Worm (Caenorhabditis elegans) whole organism, L4 larva: ENCODE data around the gene kle-2.

Experiments used
- D1046.2 ChIP-seq: fragments of 200-800 bp; sonication (Bioruptor generic); IDR thresholded peaks from 2 replicates; pipeline ENCODE4 v1.3.6; 2022; ENCODE audit warnings: missing genetic modification characterization, missing compliant biosample characterization
- R02D3.7 ChIP-seq: fragments of 150-350 bp; sonication (generic microtip); optimal IDR thresholded peaks from 3 replicates; lab custom pipeline; 2014; ENCODE audit warnings: missing biosample characterization, missing genetic modification characterization
- Y48G9A.11 ChIP-seq: fragments of 200-800 bp; sonication (Bioruptor generic); IDR thresholded peaks from 2 replicates; pipeline ENCODE4 v1.3.6; 2022; ENCODE audit warnings: missing genetic modification reagents, missing genetic modification characterization, missing compliant biosample characterization
- ZK546.5 ChIP-seq, 2 experiments: sonication (generic microtip); optimal IDR thresholded peaks; 2 replicates each; lab custom pipeline; 2017; ENCODE audit warnings: missing biosample characterization in 2 of 2, missing genetic modification characterization in 2 of 2
- aha-1 ChIP-seq: fragments of 150-350 bp; peaks from one replicate; lab custom pipeline; 2014; ENCODE audit warnings: missing biosample characterization, missing genetic modification characterization
- ama-1 ChIP-seq: fragments of 150-350 bp; optimal IDR thresholded peaks from 2 replicates; lab custom pipeline; 2014; ENCODE audit warnings: inconsistent platforms, mixed read lengths
- ceh-44 ChIP-seq: fragments of 200-800 bp; sonication (Bioruptor generic); IDR thresholded peaks from 2 replicates; pipeline ENCODE4 v1.3.6; 2022; ENCODE audit warnings: missing genetic modification reagents, missing genetic modification characterization, missing compliant biosample characterization
- daf-8 ChIP-seq: fragments of 200-800 bp; sonication (Bioruptor generic); IDR thresholded peaks from 2 replicates; pipeline ENCODE4 v1.3.6; 2022; ENCODE audit warnings: missing genetic modification characterization, missing compliant biosample characterization
- dmd-6 ChIP-seq: fragments of 200-800 bp; sonication (Bioruptor generic); IDR thresholded peaks from 2 replicates; pipeline ENCODE4 v1.3.6; 2022; ENCODE audit warnings: missing genetic modification reagents, missing genetic modification characterization, missing compliant biosample characterization
- dmd-8 ChIP-seq: fragments of 200-800 bp; sonication (Bioruptor generic); IDR thresholded peaks from 2 replicates; pipeline ENCODE4 v1.3.6; 2022; ENCODE audit warnings: missing genetic modification characterization, missing compliant biosample characterization
- dpl-1 ChIP-seq: fragments of 150-350 bp; optimal IDR thresholded peaks from 2 replicates; lab custom pipeline; 2014; ENCODE audit warnings: missing biosample characterization, missing genetic modification reagents, missing genetic modification characterization
- egl-27 ChIP-seq: sonication (generic microtip); optimal IDR thresholded peaks from 3 replicates; lab custom pipeline; 2017; ENCODE audit warnings: missing biosample characterization, missing genetic modification reagents, missing genetic modification characterization
- egl-43 ChIP-seq: fragments of 200-800 bp; sonication (Bioruptor generic); IDR thresholded peaks from 2 replicates; pipeline ENCODE4 v1.3.6; 2022; ENCODE audit warnings: missing genetic modification reagents, missing genetic modification characterization, missing compliant biosample characterization
- hif-1 ChIP-seq, 2 experiments: sonication (generic microtip); optimal IDR thresholded peaks; 2 replicates each; lab custom pipeline; 2016 to 2017; ENCODE audit warnings: missing compliant biosample characterization in 2 of 2, missing genetic modification characterization in 2 of 2, missing genetic modification reagents in 2 of 2, missing genotype in 2 of 2, mild to moderate bottlenecking in 1 of 2
- hlh-30 ChIP-seq: sonication (generic microtip); optimal IDR thresholded peaks from 2 replicates; lab custom pipeline; 2017; ENCODE audit warnings: antibody characterized with exemption, mild to moderate bottlenecking, missing genetic modification characterization, missing compliant biosample characterization; ENCODE audit not compliant: insufficient read depth
- lim-7 ChIP-seq: fragments of 200-800 bp; sonication (Bioruptor generic); IDR thresholded peaks from 2 replicates; pipeline ENCODE4 v1.3.6; 2022; ENCODE audit warnings: missing genetic modification characterization, missing compliant biosample characterization
- lin-1 ChIP-seq: fragments of 200-800 bp; sonication (Bioruptor generic); IDR thresholded peaks from 2 replicates; pipeline ENCODE4 v1.3.6; 2022; ENCODE audit warnings: missing genetic modification reagents, missing genetic modification characterization, missing compliant biosample characterization
- lir-3 ChIP-seq: sonication (generic microtip); optimal IDR thresholded peaks from 2 replicates; lab custom pipeline; 2016; ENCODE audit warnings: mild to moderate bottlenecking, missing genetic modification characterization, missing compliant biosample characterization
- lsy-2 ChIP-seq, 2 experiments: fragments of 150-350 bp in 1 of 2; sonication (generic microtip) in 1 of 2; optimal IDR thresholded peaks; 2 replicates each; lab custom pipeline; 2014 to 2017; ENCODE audit warnings: missing biosample characterization in 2 of 2, missing genetic modification characterization in 2 of 2
- madf-5 ChIP-seq, 2 experiments: fragments of 200-800 bp; sonication (Bioruptor generic); IDR thresholded peaks; 2 replicates each; pipeline ENCODE4 v1.3.6; 2022; ENCODE audit warnings: missing compliant biosample characterization in 2 of 2, missing genetic modification characterization in 2 of 2
- mxl-2 ChIP-seq: fragments of 200-800 bp; sonication (Bioruptor generic); conservative IDR thresholded peaks from 2 replicates; pipeline ENCODE4 v1.3.6; 2022; ENCODE audit warnings: missing genetic modification reagents, missing genetic modification characterization, missing compliant biosample characterization
- mxl-3 ChIP-seq: fragments of 200-800 bp; sonication (Bioruptor generic); optimal IDR thresholded peaks from 2 replicates; lab custom pipeline; 2018; ENCODE audit warnings: mild to moderate bottlenecking, missing genetic modification characterization, missing compliant biosample characterization
- nhr-41 ChIP-seq: fragments of 200-800 bp; sonication (Bioruptor generic); IDR thresholded peaks from 2 replicates; pipeline ENCODE4 v1.3.6; 2022; ENCODE audit warnings: missing genetic modification reagents, missing genetic modification characterization, missing compliant biosample characterization
- pqm-1 ChIP-seq: sonication (generic microtip); optimal IDR thresholded peaks from 2 replicates; lab custom pipeline; 2017; ENCODE audit warnings: missing biosample characterization, missing genetic modification characterization
- set-16 ChIP-seq: fragments of 200-800 bp; sonication (Bioruptor generic); IDR thresholded peaks from 2 replicates; pipeline ENCODE4 v1.3.6; 2022; ENCODE audit warnings: missing genetic modification reagents, missing genetic modification characterization, missing compliant biosample characterization
- snpc-1.2 ChIP-seq: fragments of 200-800 bp; sonication (Bioruptor generic); IDR thresholded peaks from 2 replicates; pipeline ENCODE4 v1.3.6; 2022; ENCODE audit warnings: missing genetic modification reagents, missing genetic modification characterization, missing compliant biosample characterization
- spr-3 ChIP-seq: fragments of 200-800 bp; sonication (Bioruptor generic); optimal IDR thresholded peaks from 2 replicates; lab custom pipeline; 2018; ENCODE audit warnings: mild to moderate bottlenecking, missing genetic modification characterization, missing compliant biosample characterization
- vab-7 ChIP-seq: fragments of 200-800 bp; sonication (Bioruptor generic); IDR thresholded peaks from 2 replicates; pipeline ENCODE4 v1.3.6; 2022; ENCODE audit warnings: missing genetic modification reagents, missing genetic modification characterization, missing compliant biosample characterization
- zag-1 ChIP-seq: fragments of 150-350 bp; optimal IDR thresholded peaks from 2 replicates; lab custom pipeline; 2014; ENCODE audit warnings: missing biosample characterization, missing genetic modification characterization

kle-2 gene

DNA sequence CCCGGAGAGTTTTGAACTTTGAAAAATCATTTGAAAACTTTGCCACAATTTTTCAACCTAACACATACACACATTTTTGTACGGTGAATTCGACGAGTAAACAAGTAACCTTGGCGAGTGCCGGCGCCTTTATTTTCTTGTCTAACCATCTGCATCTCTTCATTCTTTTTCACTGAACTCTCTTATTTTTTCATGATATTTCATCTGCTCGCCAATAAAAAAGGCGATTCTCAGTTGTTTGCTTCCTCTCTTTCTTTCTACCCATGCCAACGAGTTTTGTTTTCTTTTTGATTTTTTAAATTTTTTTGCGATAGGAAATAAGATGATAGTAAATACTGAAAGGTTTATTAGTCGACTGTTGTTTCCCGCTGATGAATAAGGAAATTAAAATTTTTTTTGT lies 37.2 kb downstream of the kle-2 start (continued):
- TF ChIP-seq egl-27 (tag; lab: Kevin White, UChicago) (no peak), hif-1 (tag; optimal IDR thresholded peaks at IDR 0.05; lab: Kevin White, UChicago) (no peak), vab-7 (GFP tag; lab: Robert Waterston, UW) (no peak), madf-5 (GFP tag; IDR thresholded peaks at IDR 0.05; lab: Robert Waterston, UW) (no peak), lin-1 (no peak), ZK546.5 (tag; optimal IDR thresholded peaks at IDR 0.05; lab: Kevin White, UChicago) (no peak), nhr-41 (GFP tag; lab: Robert Waterston, UW) (no peak)

DNA sequence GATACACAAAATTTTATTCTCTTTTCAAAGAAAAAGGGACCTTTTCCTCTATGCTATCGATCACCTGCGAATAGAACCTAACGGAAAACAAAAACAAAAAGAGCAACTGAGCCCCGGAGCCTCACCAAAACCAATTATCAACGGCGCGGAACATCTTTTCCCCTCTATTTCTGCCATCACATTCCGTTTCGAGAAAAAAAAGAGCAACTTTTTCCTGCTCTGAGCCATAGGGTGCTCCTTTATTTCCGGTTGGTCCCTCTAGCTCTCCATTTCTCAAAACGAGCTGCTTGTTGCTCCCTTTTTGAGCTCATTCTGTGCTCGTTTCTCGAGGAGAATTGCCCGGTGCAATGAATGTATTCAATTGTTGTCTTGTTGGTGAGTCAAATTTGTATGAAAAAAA lies 38.1 kb downstream of the kle-2 start, which contains the start of gene clp-1:
Gene clp-1, plus strand, starts transcription at position 301 of the 400 bp plus-strand sequence.
- TF ChIP-seq egl-43 (0 out of 2 replicates have a peak, but pooled peaks have one; percentile 16), Y48G9A.11 (GFP tag; lab: Robert Waterston, UW) (no peak)
- TF ChIP-seq, all 104 proteins: peak for 1

DNA sequence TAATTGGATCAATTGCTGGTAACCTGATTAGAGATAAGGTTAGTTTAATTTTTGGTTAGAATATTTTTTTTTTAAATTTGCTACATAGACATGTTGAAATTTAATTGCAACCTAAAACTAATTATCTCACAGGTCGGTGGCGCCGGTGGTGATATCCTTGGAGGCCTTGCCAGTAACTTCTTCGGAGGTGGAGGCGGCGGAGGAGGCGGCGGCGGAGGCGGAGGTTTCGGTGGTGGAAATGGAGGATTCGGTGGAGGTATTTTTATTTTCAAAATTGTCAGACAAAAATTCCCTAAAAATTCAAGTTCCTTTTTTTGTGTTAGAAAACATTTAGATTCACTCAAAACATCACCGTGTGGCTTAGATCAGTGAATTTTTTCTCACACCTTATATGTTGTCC lies 39.7 kb downstream of the kle-2 start:
- TF ChIP-seq set-16 (peak; percentile 66), zag-1 (tag; lab: Kevin White, UChicago) (no peak), daf-8 (GFP tag; lab: Robert Waterston, UW) (no peak)
- TF ChIP-seq, all 104 proteins: peak for 1

DNA sequence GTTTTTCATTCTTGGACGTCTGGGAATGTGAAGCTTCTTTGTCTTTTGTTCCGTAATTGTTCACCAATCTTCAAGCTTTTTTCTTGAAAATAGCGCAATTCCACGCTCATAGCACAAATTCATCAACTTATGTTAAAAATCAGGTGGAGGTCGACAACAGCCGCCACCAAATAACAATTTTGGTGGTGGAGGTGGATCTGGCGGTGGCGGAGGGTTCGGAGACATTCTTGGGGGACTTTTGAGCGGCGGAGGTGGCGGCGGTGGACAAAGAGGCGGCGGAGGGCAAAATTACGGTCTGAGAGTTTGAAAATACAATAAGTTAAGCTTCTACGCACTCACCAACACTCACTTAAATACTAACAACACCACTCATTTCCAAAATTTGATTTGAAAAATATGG lies 40.4 kb downstream of the kle-2 start:
- TF ChIP-seq aha-1 (tag; lab: Kevin White, UChicago) (peak; percentile 11), set-16 (peak; percentile 64), mxl-2 (GFP tag; lab: Robert Waterston, UW) (no peak), spr-3 (GFP tag; lab: Kevin White, UChicago) (no peak), D1046.2 (GFP tag; lab: Robert Waterston, UW) (peak; percentile 57; the same call in 1 of the 2 replicates), snpc-1.2 (GFP tag; lab: Robert Waterston, UW) (0 out of 2 replicates have a peak, but pooled peaks have one; percentile 8)

DNA sequence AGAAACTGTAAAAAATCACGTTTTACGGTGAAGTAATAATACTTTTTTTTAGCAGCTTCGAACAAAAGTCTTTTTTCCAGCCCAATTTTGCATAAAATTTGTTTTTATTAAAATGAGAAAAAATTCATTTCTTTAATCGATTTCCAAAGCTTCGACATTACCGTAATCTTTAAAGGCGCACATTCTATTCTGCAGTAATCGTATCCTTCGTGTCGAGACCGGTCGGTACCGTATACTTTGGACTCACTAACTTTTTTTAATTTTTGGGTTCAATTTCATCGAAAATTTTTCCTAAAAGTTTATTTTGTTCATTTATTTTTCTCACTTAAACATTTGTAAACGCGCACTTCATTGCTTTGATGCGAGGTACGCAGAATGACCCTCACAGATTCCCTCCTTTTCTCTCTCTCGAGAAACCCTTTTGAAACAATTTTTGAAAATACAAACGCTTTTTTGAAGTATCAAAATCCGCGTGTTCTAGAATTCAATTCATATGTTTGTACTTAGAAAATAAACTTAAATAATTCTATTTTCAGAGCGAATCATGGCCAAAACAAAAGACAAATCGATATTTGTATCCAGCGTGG lies 45.2 kb downstream of the kle-2 start, which contains the start of gene hrpk-2:
Gene hrpk-2, plus strand, starts transcription at position 537 of the 587 bp plus-strand sequence.
- TF ChIP-seq lin-1: no peak
- no peak for TF ChIP-seq hif-1 (tag; optimal IDR thresholded peaks at IDR 0.05; lab: Kevin White, UChicago)
- no peak for TF ChIP-seq ceh-44 (GFP tag; lab: Robert Waterston, UW)
- TF ChIP-seq R02D3.7 (tag; lab: Kevin White, UChicago): no peak
- TF ChIP-seq lim-7 (GFP tag; lab: Robert Waterston, UW): no peak
- TF ChIP-seq dmd-8 (GFP tag; lab: Robert Waterston, UW): no peak
- TF ChIP-seq pqm-1 (tag; lab: Kevin White, UChicago): no peak
- no peak for TF ChIP-seq madf-5 (GFP tag; IDR thresholded peaks at IDR 0.05; lab: Robert Waterston, UW)
- TF ChIP-seq hlh-30 (tag; lab: Kevin White, UChicago): no peak
- TF ChIP-seq mxl-3 (GFP tag; lab: Kevin White, UChicago): no peak
- no peak for TF ChIP-seq zag-1 (tag; lab: Kevin White, UChicago)
- TF ChIP-seq lir-3 (tag; lab: Kevin White, UChicago): no peak
- no peak for TF ChIP-seq dpl-1 (GFP tag; lab: Kevin White, UChicago)
- TF ChIP-seq dmd-6 (GFP tag; lab: Robert Waterston, UW): no peak
- TF ChIP-seq ama-1: no peak
- no peak for TF ChIP-seq lsy-2 (tag; optimal IDR thresholded peaks at IDR 0.05; lab: Kevin White, UChicago)
